Fruit fly (Drosophila melanogaster): ENCODE results near the gene CG15864.

Gene CG15864

dm6 chr3R:8239472-8240301, 8.6 kb upstream of the CG15864 start:
- TF ChIP-seq Ets98B (GFP tag; IDR thresholded peaks at IDR 0.05) (peak; percentile 80), EcR (GFP tag; optimal IDR thresholded peaks at IDR 0.05) (peak; percentile 55), Snoo (tag; optimal IDR thresholded peaks at IDR 0.05) (peak; percentile 89), CG34367 (tag; optimal IDR thresholded peaks at IDR 0.05) (peak; percentile 69), CG4496 (GFP tag; IDR thresholded peaks at IDR 0.05) (peak; percentile 69), Pif1B (GFP tag; optimal IDR thresholded peaks at IDR 0.05) (peak; percentile 83), CG8159 (tag; optimal IDR thresholded peaks at IDR 0.05) (peak; percentile 92), CG12605 (GFP tag; IDR thresholded peaks at IDR 0.05) (no peak), CG15710 (tag; optimal IDR thresholded peaks at IDR 0.05) (peak; percentile 87), CG17806 (tag; optimal IDR thresholded peaks at IDR 0.05) (peak; percentile 82), CG8301 (tag; optimal IDR thresholded peaks at IDR 0.05) (peak; percentile 87), CG32121 (GFP tag; IDR thresholded peaks at IDR 0.05) (peak; percentile 76), D1 (tag; optimal IDR thresholded peaks at IDR 0.05) (peak; percentile 51), fd96Ca (GFP tag; IDR thresholded peaks at IDR 0.05) (peak; percentile 70), CG9948 (tag; optimal IDR thresholded peaks at IDR 0.05) (peak; percentile 83), gl (tag; optimal IDR thresholded peaks at IDR 0.05) (peak; percentile 54), CG13204 (GFP tag; optimal IDR thresholded peaks at IDR 0.05) (no peak), CG10348 (GFP tag; IDR thresholded peaks at IDR 0.05) (no peak), Pif1A (GFP tag; optimal IDR thresholded peaks at IDR 0.05) (peak; percentile 84), rn (GFP tag; IDR thresholded peaks at IDR 0.05) (peak; percentile 26), CG14655 (GFP tag; optimal IDR thresholded peaks at IDR 0.05) (peak; percentile 93)

- TF ChIP-seq CG32121 (GFP tag; IDR thresholded peaks at IDR 0.05) = no peak
- TF ChIP-seq EcR (GFP tag; optimal IDR thresholded peaks at IDR 0.05) = peak; percentile 35
- TF ChIP-seq D1 (tag; optimal IDR thresholded peaks at IDR 0.05) = peak; percentile 41
Measured at dm6 chr3R:8240302-8240682, 7.9 kb upstream of the CG15864 start, which contains the start of gene Ada2b. Gene Ada2b (minus strand): TSS chr3R:8240515.

- TF ChIP-seq CG15710 (tag; optimal IDR thresholded peaks at IDR 0.05) (peak; percentile 58), EcR (GFP tag; optimal IDR thresholded peaks at IDR 0.05) (peak; percentile 4), Pif1A (GFP tag; optimal IDR thresholded peaks at IDR 0.05) (no peak), CG13204 (GFP tag; optimal IDR thresholded peaks at IDR 0.05) (no peak), gl (tag; optimal IDR thresholded peaks at IDR 0.05) (no peak), CG10348 (GFP tag; IDR thresholded peaks at IDR 0.05) (no peak), rn (GFP tag; IDR thresholded peaks at IDR 0.05) (no peak), Ets98B (GFP tag; IDR thresholded peaks at IDR 0.05) (peak; percentile 52; the same call in 1 of the 2 replicates), CG17806 (tag; optimal IDR thresholded peaks at IDR 0.05) (peak; percentile 41), CG9948 (tag; optimal IDR thresholded peaks at IDR 0.05) (no peak), CG8159 (tag; optimal IDR thresholded peaks at IDR 0.05) (peak; percentile 40), CG34367 (tag; optimal IDR thresholded peaks at IDR 0.05) (no peak), fd96Ca (GFP tag; IDR thresholded peaks at IDR 0.05) (no peak), Snoo (tag; optimal IDR thresholded peaks at IDR 0.05) (peak; percentile 45), CG12605 (GFP tag; IDR thresholded peaks at IDR 0.05) (no peak), CG14655 (GFP tag; optimal IDR thresholded peaks at IDR 0.05) (no peak), Pif1B (GFP tag; optimal IDR thresholded peaks at IDR 0.05) (peak; percentile 69), CG4496 (GFP tag; IDR thresholded peaks at IDR 0.05) (peak; percentile 36; the same call in 1 of the 3 replicates), CG8301 (tag; optimal IDR thresholded peaks at IDR 0.05) (peak; percentile 52), CG32121 (GFP tag; IDR thresholded peaks at IDR 0.05) (no peak; the same call in 1 of the 2 replicates), D1 (tag; optimal IDR thresholded peaks at IDR 0.05) (peak; percentile 26)
Measured at dm6 chr3R:8243720-8244119, 4.5 kb upstream of the CG15864 start, which contains the start of the genes CG9636, CG18749 and CG33722. Gene CG9636 (minus strand): TSS chr3R:8243792. Gene CG18749 (plus strand): TSS chr3R:8244055. Gene CG33722 (plus strand): TSS chr3R:8244055.

- peak; percentile 31; the same call in 1 of the 2 replicates for TF ChIP-seq Ets98B (GFP tag; IDR thresholded peaks at IDR 0.05)
- no peak for TF ChIP-seq Snoo (tag; optimal IDR thresholded peaks at IDR 0.05)
- peak; percentile 25; the same call in 1 of the 3 replicates for TF ChIP-seq fd96Ca (GFP tag; IDR thresholded peaks at IDR 0.05)
- no peak for TF ChIP-seq CG9948 (tag; optimal IDR thresholded peaks at IDR 0.05)
- TF ChIP-seq CG4496 (GFP tag; IDR thresholded peaks at IDR 0.05) = peak; percentile 17; the same call in 1 of the 3 replicates
- TF ChIP-seq CG34367 (tag; optimal IDR thresholded peaks at IDR 0.05) = no peak
- no peak for TF ChIP-seq CG8301 (tag; optimal IDR thresholded peaks at IDR 0.05)
- no peak for TF ChIP-seq CG14655 (GFP tag; optimal IDR thresholded peaks at IDR 0.05)
- no peak for TF ChIP-seq CG12605 (GFP tag; IDR thresholded peaks at IDR 0.05)
- TF ChIP-seq D1 (tag; optimal IDR thresholded peaks at IDR 0.05) = no peak
- no peak for TF ChIP-seq CG15710 (tag; optimal IDR thresholded peaks at IDR 0.05)
- 0 out of 2 replicates have a peak, but pooled peaks have one; percentile 11 for TF ChIP-seq rn (GFP tag; IDR thresholded peaks at IDR 0.05)
Measured at dm6 chr3R:8250166-8250733, 2.0 kb downstream of the CG15864 start, which contains the start of gene mtg. Gene mtg (plus strand): TSS chr3R:8250497.

dm6 chr3R:8251532-8251931, 3.3 kb downstream of the CG15864 start:
- TF ChIP-seq EcR (GFP tag; optimal IDR thresholded peaks at IDR 0.05) = no peak
- TF ChIP-seq CG9948 (tag; optimal IDR thresholded peaks at IDR 0.05) = no peak
- TF ChIP-seq CG13204 (GFP tag; optimal IDR thresholded peaks at IDR 0.05) = peak; percentile 90
- TF ChIP-seq CG34367 (tag; optimal IDR thresholded peaks at IDR 0.05) = no peak
- no peak for TF ChIP-seq CG10348 (GFP tag; IDR thresholded peaks at IDR 0.05)
- TF ChIP-seq CG32121 (GFP tag; IDR thresholded peaks at IDR 0.05) = no peak
- TF ChIP-seq CG8159 (tag; optimal IDR thresholded peaks at IDR 0.05) = no peak
- TF ChIP-seq fd96Ca (GFP tag; IDR thresholded peaks at IDR 0.05) = 0 out of 3 replicates have a peak, but pooled peaks have one; percentile 18
